Worm (Caenorhabditis elegans) whole organism, L2 larva: ENCODE measurements around the gene taf-2.

ENCODE experiments used
- C34F6.9 ChIP-seq: fragments of 150-350 bp; optimal IDR thresholded peaks from 2 replicates; lab custom pipeline; 2014; ENCODE audit warnings: missing biosample characterization, missing genetic modification characterization
- F13H6.1 ChIP-seq: sonication (generic microtip); optimal IDR thresholded peaks from 2 replicates; lab custom pipeline; 2016; ENCODE audit warnings: missing genetic modification characterization, missing compliant biosample characterization
- ZK546.5 ChIP-seq: sonication (generic microtip); optimal IDR thresholded peaks from 2 replicates; lab custom pipeline; 2017; ENCODE audit warnings: missing biosample characterization, missing genetic modification characterization
- ceh-82 ChIP-seq: fragments of 150-350 bp; optimal IDR thresholded peaks from 2 replicates; lab custom pipeline; 2014; ENCODE audit warnings: missing biosample characterization, missing genetic modification characterization
- crh-2 ChIP-seq: sonication (generic microtip); optimal IDR thresholded peaks from 2 replicates; lab custom pipeline; 2017; ENCODE audit warnings: missing biosample characterization, missing genetic modification characterization
- dmd-4 ChIP-seq: sonication (generic microtip); optimal IDR thresholded peaks from 2 replicates; lab custom pipeline; 2017; ENCODE audit warnings: missing biosample characterization, missing genetic modification characterization
- egl-27 ChIP-seq: sonication (generic microtip); optimal IDR thresholded peaks from 3 replicates; lab custom pipeline; 2017; ENCODE audit warnings: missing biosample characterization, missing genetic modification reagents, missing genetic modification characterization
- elt-1 ChIP-seq: fragments of 150-350 bp; optimal IDR thresholded peaks from 2 replicates; lab custom pipeline; 2014; ENCODE audit warnings: missing biosample characterization, missing genetic modification characterization
- fos-1 ChIP-seq: fragments of 150-350 bp; optimal IDR thresholded peaks from 2 replicates; lab custom pipeline; 2014; ENCODE audit warnings: missing biosample characterization, missing genetic modification characterization
- gmeb-1 ChIP-seq: fragments of 150-350 bp; optimal IDR thresholded peaks from 2 replicates; lab custom pipeline; 2014; ENCODE audit warnings: missing biosample characterization, missing genetic modification characterization
- lin-11 ChIP-seq: fragments of 150-350 bp; sonication (generic microtip); optimal IDR thresholded peaks from 2 replicates; lab custom pipeline; 2014; ENCODE audit warnings: missing biosample characterization, missing genetic modification characterization, inconsistent platforms, mixed read lengths
- lsy-2 ChIP-seq, 2 experiments: fragments of 150-350 bp in 1 of 2; sonication (generic microtip) in 1 of 2; optimal IDR thresholded peaks; 2 replicates each; lab custom pipeline; 2014 to 2017; ENCODE audit warnings: missing biosample characterization in 2 of 2, missing genetic modification characterization in 2 of 2
- mab-5 ChIP-seq: fragments of 150-350 bp; optimal IDR thresholded peaks from 2 replicates; lab custom pipeline; 2014; ENCODE audit warnings: missing biosample characterization, missing genetic modification characterization
- mdl-1 ChIP-seq, 2 experiments: fragments of 150-350 bp in 1 of 2; sonication (generic microtip) in 1 of 2; optimal IDR thresholded peaks; 2 replicates each; lab custom pipeline; 2017; ENCODE audit warnings: missing biosample characterization in 2 of 2, missing genetic modification characterization in 2 of 2
- nhr-10 ChIP-seq: sonication (generic microtip); optimal IDR thresholded peaks from 2 replicates; lab custom pipeline; 2017; ENCODE audit warnings: missing biosample characterization, missing genetic modification characterization
- nhr-21 ChIP-seq: fragments of 150-350 bp; optimal IDR thresholded peaks from 2 replicates; lab custom pipeline; 2014; ENCODE audit warnings: missing biosample characterization, missing genetic modification characterization
- nhr-23 ChIP-seq: fragments of 150-350 bp; optimal IDR thresholded peaks from 2 replicates; lab custom pipeline; 2014; ENCODE audit warnings: missing biosample characterization, missing genetic modification reagents, missing genetic modification characterization
- nhr-25 ChIP-seq: fragments of 150-350 bp; sonication (generic microtip); optimal IDR thresholded peaks from 3 replicates; lab custom pipeline; 2014; ENCODE audit warnings: missing biosample characterization, missing genetic modification characterization
- peb-1 ChIP-seq: fragments of 150-350 bp; optimal IDR thresholded peaks from 2 replicates; lab custom pipeline; 2014; ENCODE audit warnings: missing biosample characterization, missing genetic modification characterization
- sem-4 ChIP-seq: fragments of 150-350 bp; optimal IDR thresholded peaks from 2 replicates; lab custom pipeline; 2014; ENCODE audit warnings: missing biosample characterization, missing genetic modification reagents, missing genetic modification characterization
- sma-3 ChIP-seq: sonication (generic microtip); optimal IDR thresholded peaks from 2 replicates; lab custom pipeline; 2016; ENCODE audit warnings: missing genetic modification reagents, missing genetic modification characterization, missing compliant biosample characterization
- sma-9 ChIP-seq, 2 experiments: fragments of 150-350 bp in 1 of 2; sonication (generic microtip) in 1 of 2; optimal IDR thresholded peaks; 2 replicates each; lab custom pipeline; 2014 to 2016; ENCODE audit warnings: missing genetic modification characterization in 2 of 2, mild to moderate bottlenecking in 1 of 2, missing biosample characterization in 1 of 2, missing compliant biosample characterization in 1 of 2, missing genetic modification reagents in 1 of 2, moderate library complexity in 1 of 2
- snpc-4 ChIP-seq: fragments of 150-350 bp; optimal IDR thresholded peaks from 2 replicates; lab custom pipeline; 2014; ENCODE audit warnings: missing biosample characterization, missing genetic modification characterization
- unc-39 ChIP-seq: fragments of 150-350 bp; optimal IDR thresholded peaks from 2 replicates; lab custom pipeline; 2014; ENCODE audit warnings: missing biosample characterization, missing genetic modification characterization
- unc-62 ChIP-seq: fragments of 150-350 bp; optimal IDR thresholded peaks from 2 replicates; lab custom pipeline; 2014; ENCODE audit warnings: missing biosample characterization, missing genetic modification reagents, missing genetic modification characterization
- zag-1 ChIP-seq: fragments of 150-350 bp; optimal IDR thresholded peaks from 2 replicates; lab custom pipeline; 2014; ENCODE audit warnings: missing biosample characterization, missing genetic modification characterization

The taf-2 gene

ce11 chrIV:3621805-3622355 lies 28.5 kb upstream of the taf-2 start:
- TF ChIP-seq egl-27 (tag; lab: Kevin White, UChicago) (no peak), lsy-2 (tag; optimal IDR thresholded peaks at IDR 0.05; lab: Kevin White, UChicago) (no peak), nhr-23 (tag; lab: Kevin White, UChicago) (no peak), mab-5 (tag; lab: Kevin White, UChicago) (no peak), gmeb-1 (no peak)

- TF ChIP-seq peb-1 (tag; lab: Kevin White, UChicago) (no peak), C34F6.9 (tag; lab: Kevin White, UChicago) (no peak), sem-4 (tag; lab: Kevin White, UChicago) (no peak), zag-1 (tag; lab: Kevin White, UChicago) (no peak), mab-5 (tag; lab: Kevin White, UChicago) (no peak)
Observed at ce11 chrIV:3618719-3619118, 25.3 kb upstream of the taf-2 start.

- TF ChIP-seq unc-39 (tag; lab: Kevin White, UChicago), result no peak
- peak; percentile 54 for TF ChIP-seq fos-1
- no peak for TF ChIP-seq ZK546.5 (tag; lab: Kevin White, UChicago)
- peak; percentile 39 for TF ChIP-seq F13H6.1 (tag; lab: Kevin White, UChicago)
- TF ChIP-seq mdl-1 (tag; optimal IDR thresholded peaks at IDR 0.05; lab: Kevin White, UChicago), result no peak
- peak; percentile 50 for TF ChIP-seq crh-2
- peak; percentile 39 for TF ChIP-seq sma-9 (GFP tag; optimal IDR thresholded peaks at IDR 0.05; lab: Kevin White, UChicago)
- no peak for TF ChIP-seq sma-9 (tag; optimal IDR thresholded peaks at IDR 0.05; lab: Kevin White, UChicago)
Observed at ce11 chrIV:3613022-3613605, 19.7 kb upstream of the taf-2 start, which contains the start of gene ltah-1.2. TSS of gene ltah-1.2 (minus strand) at chrIV:3613072.

- TF ChIP-seq fos-1, result peak; percentile 59
- peak in 1 of 2 experiments; percentile 64 for TF ChIP-seq mdl-1 (tag; optimal IDR thresholded peaks at IDR 0.05; lab: Kevin White, UChicago)
- no peak for TF ChIP-seq snpc-4 (tag; lab: Kevin White, UChicago)
- TF ChIP-seq crh-2, result peak; percentile 66
- no peak for TF ChIP-seq nhr-10 (tag; lab: Kevin White, UChicago)
- TF ChIP-seq sma-9 (GFP tag; optimal IDR thresholded peaks at IDR 0.05; lab: Kevin White, UChicago), result peak; percentile 52
- no peak for TF ChIP-seq sma-9 (tag; optimal IDR thresholded peaks at IDR 0.05; lab: Kevin White, UChicago)
- peak; percentile 43 for TF ChIP-seq sma-3
- peak; percentile 63 for TF ChIP-seq F13H6.1 (tag; lab: Kevin White, UChicago)
- TF ChIP-seq gmeb-1, result peak; percentile 45
Observed at ce11 chrIV:3611845-3612244, 18.4 kb upstream of the taf-2 start.

- TF ChIP-seq lin-11, result no peak
- TF ChIP-seq ceh-82, result no peak
- no peak for TF ChIP-seq nhr-21
- TF ChIP-seq zag-1 (tag; lab: Kevin White, UChicago), result no peak
Observed at ce11 chrIV:3610987-3611386, 17.6 kb upstream of the taf-2 start.

- no peak for TF ChIP-seq nhr-25
- TF ChIP-seq fos-1, result no peak
- TF ChIP-seq unc-62 (GFP tag; lab: Kevin White, UChicago), result no peak
- TF ChIP-seq lin-11, result no peak
- TF ChIP-seq elt-1, result no peak
- no peak for TF ChIP-seq dmd-4
- TF ChIP-seq nhr-10 (tag; lab: Kevin White, UChicago), result no peak
- TF ChIP-seq mdl-1 (tag; optimal IDR thresholded peaks at IDR 0.05; lab: Kevin White, UChicago), result no peak
Observed at ce11 chrIV:3608547-3609222, 15.3 kb upstream of the taf-2 start.

ce11 chrIV:3606285-3606834 lies 12.9 kb upstream of the taf-2 start, which contains the start of the genes Y37E11B.10 and kgb-2:
TSS of gene Y37E11B.10 (minus strand) at chrIV:3606466.
TSS of gene kgb-2 (plus strand) at chrIV:3606784.
- TF ChIP-seq fos-1 (peak; percentile 65), F13H6.1 (tag; lab: Kevin White, UChicago) (no peak)
